Fruit fly (Drosophila melanogaster) whole organism, prepupa: Measurements from ENCODE around the gene CG15456.

Experiments
- OdsH ChIP-seq: fragments of 200-800 bp; sonication (Bioruptor generic); optimal IDR thresholded peaks from 3 replicates; lab custom pipeline; 2016; ENCODE audit warnings: missing biosample characterization, missing genetic modification characterization
- pdm3 ChIP-seq: fragments of 200-800 bp; sonication (Bioruptor generic); optimal IDR thresholded peaks from 3 replicates; lab custom pipeline; 2016; ENCODE audit warnings: missing biosample characterization, missing genetic modification characterization
- spab ChIP-seq: fragments of 200-800 bp; sonication (Bioruptor generic); optimal IDR thresholded peaks from 2 replicates; lab custom pipeline; 2017; ENCODE audit warnings: missing biosample characterization, mild to moderate bottlenecking, missing genetic modification characterization, missing genetic modification reagents

- TF ChIP-seq spab (no peak), OdsH (GFP tag; lab: Kevin White, UChicago) (peak; percentile 23), pdm3 (peak; percentile 21)
Observed at dm6 chrX:20433345-20434332, 6.8 kb upstream of the CG15456 start, which contains the start of gene CG1695.
